Fruit fly (Drosophila melanogaster) whole organism, embryonic: ENCODE results near the gene Arc42.

Source experiments
- BEAF-32 ChIP-seq: fragments of 200-800 bp; sonication (Bioruptor generic); optimal IDR thresholded peaks from 3 replicates; lab custom pipeline; 2017; ENCODE audit warnings: missing biosample characterization, missing genetic modification characterization, mild to moderate bottlenecking, moderate library complexity, missing genetic modification reagents
- CG10366 ChIP-seq: fragments of 200-800 bp; sonication (Bioruptor generic); IDR thresholded peaks from 2 replicates; pipeline ENCODE4 v1.3.6; 2022; ENCODE audit warnings: missing biosample characterization, missing genetic modification characterization
- CG12391 ChIP-seq: fragments of 200-800 bp; sonication (Bioruptor generic); optimal IDR thresholded peaks from 3 replicates; lab custom pipeline; 2018; ENCODE audit warnings: missing biosample characterization, mild to moderate bottlenecking, missing genetic modification characterization, moderate library complexity
- CG12744 ChIP-seq: fragments of 200-800 bp; sonication (Bioruptor generic); optimal IDR thresholded peaks from 2 replicates; lab custom pipeline; 2016; ENCODE audit warnings: missing biosample characterization, missing genetic modification characterization
- CG13296 ChIP-seq: fragments of 200-800 bp; sonication (Bioruptor generic); optimal IDR thresholded peaks from 3 replicates; lab custom pipeline; 2018; ENCODE audit warnings: missing biosample characterization, mild to moderate bottlenecking, missing genetic modification characterization
- CG14710 ChIP-seq: fragments of 200-800 bp; sonication (Bioruptor generic); optimal IDR thresholded peaks from 3 replicates; lab custom pipeline; 2019; ENCODE audit warnings: missing biosample characterization, mild to moderate bottlenecking, missing genetic modification characterization, moderate library complexity
- CG15479 ChIP-seq: fragments of 200-800 bp; sonication (Bioruptor generic); optimal IDR thresholded peaks from 3 replicates; lab custom pipeline; 2019; ENCODE audit warnings: missing biosample characterization, mild to moderate bottlenecking, missing genetic modification characterization, moderate library complexity
- CG1602 ChIP-seq: fragments of 200-800 bp; sonication (Bioruptor generic); optimal IDR thresholded peaks from 3 replicates; lab custom pipeline; 2016; ENCODE audit warnings: missing biosample characterization, missing genetic modification characterization
- CG17361 ChIP-seq: fragments of 200-800 bp; sonication (Bioruptor generic); IDR thresholded peaks from 3 replicates; pipeline ENCODE4 v1.3.6; 2022; ENCODE audit warnings: missing biosample characterization, missing genetic modification characterization
- CG17385 ChIP-seq: fragments of 200-800 bp; sonication (Bioruptor generic); optimal IDR thresholded peaks from 3 replicates; lab custom pipeline; 2018; ENCODE audit warnings: missing biosample characterization, mild to moderate bottlenecking, missing genetic modification characterization
- CG17829 ChIP-seq: fragments of 200-800 bp; optimal IDR thresholded peaks from 2 replicates; lab custom pipeline; 2019; ENCODE audit warnings: missing biosample characterization, mild to moderate bottlenecking, missing genetic modification characterization, moderate library complexity
- CG3281 ChIP-seq: fragments of 200-800 bp; sonication (Bioruptor generic); optimal IDR thresholded peaks from 3 replicates; lab custom pipeline; 2017; ENCODE audit warnings: missing biosample characterization, mild to moderate bottlenecking, missing genetic modification characterization
- CG43689 ChIP-seq: fragments of 200-800 bp; sonication (Bioruptor generic); IDR thresholded peaks from 2 replicates; pipeline ENCODE4 v1.3.6; 2022; ENCODE audit warnings: missing biosample characterization, missing genetic modification characterization
- CG5245 ChIP-seq: fragments of 200-800 bp; sonication (Bioruptor generic); optimal IDR thresholded peaks from 3 replicates; lab custom pipeline; 2016; ENCODE audit warnings: missing biosample characterization, missing genetic modification characterization
- CG6683 ChIP-seq: fragments of 200-800 bp; sonication (Bioruptor generic); optimal IDR thresholded peaks from 2 replicates; lab custom pipeline; 2017; ENCODE audit warnings: missing biosample characterization, mild to moderate bottlenecking, missing genetic modification characterization, missing genetic modification reagents
- CG6689 ChIP-seq: fragments of 200-800 bp; sonication (Bioruptor generic); IDR thresholded peaks from 2 replicates; pipeline ENCODE4 v1.3.6; 2022; ENCODE audit warnings: missing biosample characterization, missing genetic modification characterization
- CG7963 ChIP-seq: fragments of 200-800 bp; sonication (Bioruptor generic); IDR thresholded peaks from 3 replicates; pipeline ENCODE4 v1.3.6; 2022; ENCODE audit warnings: missing biosample characterization, missing genetic modification characterization; ENCODE audit not compliant: partially characterized antibody
- CG8290 ChIP-seq, 3 experiments: fragments of 200-800 bp; sonication (Bioruptor generic); optimal IDR thresholded peaks; 2 replicates each; lab custom pipeline; 2016 to 2019; ENCODE audit warnings: missing biosample characterization in 3 of 3, missing genetic modification characterization in 3 of 3, mild to moderate bottlenecking in 2 of 3, moderate library complexity in 1 of 3
- CG9609 ChIP-seq: fragments of 200-800 bp; sonication (Bioruptor generic); optimal IDR thresholded peaks from 3 replicates; lab custom pipeline; 2016; ENCODE audit warnings: missing biosample characterization, missing genetic modification characterization
- CG9932 ChIP-seq: fragments of 200-800 bp; sonication (Bioruptor generic); IDR thresholded peaks from 2 replicates; pipeline ENCODE4 v1.3.6; 2022; ENCODE audit warnings: missing biosample characterization, missing genetic modification characterization
- CHES-1-like ChIP-seq: fragments of 200-800 bp; sonication (Bioruptor generic); optimal IDR thresholded peaks from 2 replicates; lab custom pipeline; 2016; ENCODE audit warnings: missing biosample characterization, missing genetic modification characterization
- Dll ChIP-seq: fragments of 200-800 bp; sonication (Bioruptor generic); IDR thresholded peaks from 4 replicates; pipeline ENCODE4 v1.3.6; 2022; ENCODE audit warnings: missing biosample characterization, missing genetic modification characterization; ENCODE audit not compliant: partially characterized antibody
- HmgZ ChIP-seq: fragments of 200-800 bp; sonication (Bioruptor generic); optimal IDR thresholded peaks from 2 replicates; lab custom pipeline; 2018; ENCODE audit warnings: missing biosample characterization, mild to moderate bottlenecking, missing genetic modification characterization
- Hr39 ChIP-seq: fragments of >200 bp; optimal IDR thresholded peaks from 2 replicates; lab custom pipeline; 2017
- NK7.1 ChIP-seq: fragments of 200-800 bp; sonication (Bioruptor generic); optimal IDR thresholded peaks from 3 replicates; lab custom pipeline; 2016; ENCODE audit warnings: missing biosample characterization, missing genetic modification characterization
- Oaz ChIP-seq: fragments of 200-800 bp; sonication (Bioruptor generic); IDR thresholded peaks from 2 replicates; pipeline ENCODE4 v1.3.6; 2022; ENCODE audit warnings: missing biosample characterization, missing genetic modification characterization
- Pdp1 ChIP-seq, 2 experiments: fragments of 200-800 bp; sonication (Bioruptor generic); optimal IDR thresholded peaks; 3 replicates each; lab custom pipeline; 2016; ENCODE audit warnings: missing biosample characterization in 2 of 2, missing genetic modification characterization in 2 of 2, mild to moderate bottlenecking in 1 of 2, moderate library complexity in 1 of 2
- Usf ChIP-seq: fragments of 200-800 bp; sonication (Bioruptor generic); optimal IDR thresholded peaks from 2 replicates; lab custom pipeline; 2017; ENCODE audit warnings: missing genotype, missing biosample characterization, missing genetic modification characterization
- Xbp1 ChIP-seq: fragments of 200-800 bp; sonication (Bioruptor generic); optimal IDR thresholded peaks from 3 replicates; lab custom pipeline; 2016; ENCODE audit warnings: missing biosample characterization, mild to moderate bottlenecking, missing genetic modification characterization
- ac ChIP-seq: fragments of 200-800 bp; sonication (Bioruptor generic); optimal IDR thresholded peaks from 3 replicates; lab custom pipeline; 2017; ENCODE audit warnings: missing biosample characterization, mild to moderate bottlenecking, missing genetic modification characterization
- az2 ChIP-seq: fragments of 200-800 bp; sonication (Bioruptor generic); optimal IDR thresholded peaks from 3 replicates; lab custom pipeline; 2016; ENCODE audit warnings: missing biosample characterization, missing genetic modification characterization
- bab2 ChIP-seq: fragments of 200-800 bp; sonication (Bioruptor generic); optimal IDR thresholded peaks from 2 replicates; lab custom pipeline; 2016; ENCODE audit warnings: missing biosample characterization, missing genetic modification characterization
- bcd ChIP-seq: fragments of 200-800 bp; sonication (Bioruptor generic); optimal IDR thresholded peaks from 2 replicates; lab custom pipeline; 2017; ENCODE audit warnings: missing biosample characterization, mild to moderate bottlenecking, missing genetic modification characterization
- bowl ChIP-seq: fragments of 200-800 bp; sonication (Bioruptor generic); IDR thresholded peaks from 2 replicates; pipeline ENCODE4 v1.3.6; 2022; ENCODE audit warnings: missing biosample characterization, missing genetic modification characterization
- dm ChIP-seq: fragments of 200-800 bp; sonication (Bioruptor generic); optimal IDR thresholded peaks from 3 replicates; lab custom pipeline; 2016; ENCODE audit warnings: missing biosample characterization, missing genetic modification characterization
- dpn ChIP-seq, 2 experiments: fragments of 200-800 bp; sonication (Bioruptor generic); optimal IDR thresholded peaks; 3 replicates each; lab custom pipeline; 2016; ENCODE audit warnings: missing biosample characterization in 2 of 2, missing genetic modification characterization in 2 of 2
- fd102C ChIP-seq: fragments of 200-800 bp; sonication (Bioruptor generic); optimal IDR thresholded peaks from 2 replicates; lab custom pipeline; 2018; ENCODE audit warnings: missing biosample characterization, mild to moderate bottlenecking, missing genetic modification characterization, moderate library complexity
- fd64A ChIP-seq: fragments of 200-800 bp; sonication (Bioruptor generic); optimal IDR thresholded peaks from 3 replicates; lab custom pipeline; 2018; ENCODE audit warnings: missing biosample characterization, mild to moderate bottlenecking, missing genetic modification characterization
- fu2 ChIP-seq: fragments of 200-800 bp; sonication (Bioruptor generic); optimal IDR thresholded peaks from 2 replicates; lab custom pipeline; 2016; ENCODE audit warnings: missing biosample characterization, missing genetic modification characterization
- gfzf ChIP-seq: fragments of 200-800 bp; sonication (Bioruptor generic); optimal IDR thresholded peaks from 2 replicates; lab custom pipeline; 2016; ENCODE audit warnings: missing biosample characterization, mild to moderate bottlenecking, missing genetic modification characterization, moderate library complexity
- gsb-n ChIP-seq: fragments of 200-800 bp; sonication (Bioruptor generic); optimal IDR thresholded peaks from 3 replicates; lab custom pipeline; 2018; ENCODE audit warnings: missing biosample characterization, mild to moderate bottlenecking, missing genetic modification characterization
- pho ChIP-seq: fragments of 200-800 bp; sonication (Bioruptor generic); optimal IDR thresholded peaks from 2 replicates; lab custom pipeline; 2016; ENCODE audit warnings: missing biosample characterization, missing genetic modification characterization
- psq ChIP-seq: fragments of 200-800 bp; sonication (Bioruptor generic); optimal IDR thresholded peaks from 2 replicates; lab custom pipeline; 2017; ENCODE audit warnings: missing biosample characterization, missing genetic modification characterization
- rib ChIP-seq: fragments of 200-800 bp; sonication (Bioruptor generic); IDR thresholded peaks from 2 replicates; pipeline ENCODE4 v1.3.6; 2022; ENCODE audit warnings: missing biosample characterization, missing genetic modification characterization
- sens-2 ChIP-seq: fragments of 200-800 bp; sonication (Bioruptor generic); IDR thresholded peaks from 2 replicates; pipeline ENCODE4 v1.3.6; 2022; ENCODE audit warnings: missing biosample characterization, missing genetic modification characterization
- slp2 ChIP-seq: fragments of 200-800 bp; sonication (Bioruptor generic); optimal IDR thresholded peaks from 2 replicates; lab custom pipeline; 2016; ENCODE audit warnings: missing biosample characterization, missing genetic modification characterization
- tna ChIP-seq: fragments of 200-800 bp; sonication (Bioruptor generic); IDR thresholded peaks from 2 replicates; pipeline ENCODE4 v1.3.6; 2022; ENCODE audit warnings: missing biosample characterization, missing genetic modification characterization; ENCODE audit not compliant: partially characterized antibody
- unpg ChIP-seq: fragments of 200-800 bp; sonication (Bioruptor generic); optimal IDR thresholded peaks from 3 replicates; lab custom pipeline; 2018; ENCODE audit warnings: missing biosample characterization, mild to moderate bottlenecking, missing genetic modification characterization, moderate library complexity
- vvl ChIP-seq: fragments of 200-800 bp; sonication (Bioruptor generic); IDR thresholded peaks from 2 replicates; pipeline ENCODE4 v1.3.6; 2022; ENCODE audit warnings: missing biosample characterization, missing genetic modification characterization

The Arc42 gene

DNA sequence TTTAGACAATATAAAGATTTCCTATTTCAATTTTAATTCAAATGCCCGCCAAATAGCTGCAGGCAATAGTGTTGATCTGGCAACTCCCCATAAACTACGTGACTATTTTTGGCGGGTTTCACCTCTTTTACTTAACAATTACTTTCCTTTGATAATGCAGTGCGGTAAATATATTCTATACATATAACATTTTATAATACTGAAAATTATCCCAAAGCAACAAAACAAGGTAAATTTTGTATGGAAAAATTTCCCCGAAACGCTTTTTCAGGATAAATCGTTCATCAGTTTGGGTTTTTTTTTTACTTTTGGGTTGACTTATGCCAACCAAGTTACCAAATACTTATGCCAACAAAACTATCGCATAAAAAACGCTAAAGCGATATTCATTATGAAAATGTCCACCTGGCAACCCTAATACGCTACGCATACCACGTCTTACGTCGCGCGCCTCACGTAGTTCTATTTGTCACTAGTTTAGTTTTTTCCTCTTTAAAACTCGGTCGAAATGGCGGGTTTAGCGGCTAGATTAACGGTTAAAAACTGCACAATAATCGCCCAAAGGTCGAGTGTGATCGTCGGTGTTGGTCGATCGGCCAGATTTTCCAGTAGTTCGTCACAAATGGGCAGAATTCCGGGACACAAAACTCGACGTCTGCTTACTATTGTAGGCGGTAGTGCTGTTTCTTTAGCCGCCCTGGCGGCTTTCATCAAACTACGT is 30.5 kb upstream of the Arc42 start, which contains the start of gene MICU3 (continued):
- TF ChIP-seq tna (no peak), HmgZ (tag; lab: Kevin White, UChicago) (peak; percentile 50), CG14710 (peak; percentile 79), dm (no peak), CG1602 (peak; percentile 79), BEAF-32 (GFP tag; lab: Kevin White, UChicago) (peak; percentile 87), CG17829 (tag; lab: Kevin White, UChicago) (peak; percentile 33), CG12391 (tag; lab: Kevin White, UChicago) (peak; percentile 70), Dll (GFP tag; lab: Robert Waterston, UW) (peak; percentile 89), bcd (GFP tag; lab: Kevin White, UChicago) (peak; percentile 63), az2 (GFP tag; lab: Kevin White, UChicago) (peak; percentile 62), dpn (GFP tag; optimal IDR thresholded peaks at IDR 0.05; lab: Kevin White, UChicago) (peak; percentile 74 to 77), pho (GFP tag; lab: Kevin White, UChicago) (peak; percentile 64), CG10366 (GFP tag; lab: Robert Waterston, UW) (peak; percentile 52), Oaz (GFP tag; lab: Robert Waterston, UW) (0 out of 2 replicates have a peak, but pooled peaks have one; percentile 33), bowl (0 out of 2 replicates have a peak, but pooled peaks have one; percentile 18), CG9932 (GFP tag; lab: Robert Waterston, UW) (peak; percentile 86), CG43689 (GFP tag; lab: Robert Waterston, UW) (no peak), CG3281 (peak; percentile 43), CG9609 (peak; percentile 70), ac (GFP tag; lab: Kevin White, UChicago) (no peak), bab2 (GFP tag; lab: Kevin White, UChicago) (peak; percentile 49), Hr39 (lab: Kevin White, UChicago) (no peak), CG8290 (GFP tag; optimal IDR thresholded peaks at IDR 0.05; lab: Kevin White, UChicago) (peak; percentile 28), CG8290 (tag; optimal IDR thresholded peaks at IDR 0.05; lab: Kevin White, UChicago) (peak in 1 of 2 experiments; percentile 51), Pdp1 (GFP tag; optimal IDR thresholded peaks at IDR 0.05; lab: Kevin White, UChicago) (peak; percentile 56 to 67), CG6689 (GFP tag; lab: Robert Waterston, UW) (peak; percentile 66), unpg (GFP tag; lab: Kevin White, UChicago) (peak; percentile 49), CHES-1-like (GFP tag; lab: Kevin White, UChicago) (peak; percentile 22), CG17385 (GFP tag; lab: Kevin White, UChicago) (peak; percentile 34), CG17361 (GFP tag; lab: Robert Waterston, UW) (peak; percentile 73; the same call in 2 of the 3 replicates), CG12744 (GFP tag; lab: Kevin White, UChicago) (peak; percentile 28), slp2 (GFP tag; lab: Kevin White, UChicago) (peak; percentile 47), gfzf (peak; percentile 29), gsb-n (tag; lab: Kevin White, UChicago) (peak; percentile 6), fd64A (GFP tag; lab: Kevin White, UChicago) (no peak), Xbp1 (peak; percentile 83), psq (GFP tag; lab: Kevin White, UChicago) (peak; percentile 9), rib (GFP tag; lab: Robert Waterston, UW) (0 out of 2 replicates have a peak, but pooled peaks have one; percentile 13), Usf (peak; percentile 31), CG7963 (GFP tag; lab: Robert Waterston, UW) (peak; percentile 46; the same call in 1 of the 3 replicates), fu2 (GFP tag; lab: Kevin White, UChicago) (peak; percentile 63), CG13296 (GFP tag; lab: Kevin White, UChicago) (peak; percentile 46), CG5245 (GFP tag; lab: Kevin White, UChicago) (peak; percentile 54), NK7.1 (GFP tag; lab: Kevin White, UChicago) (peak; percentile 15), CG6683 (GFP tag; lab: Kevin White, UChicago) (no peak), sens-2 (GFP tag; lab: Robert Waterston, UW) (no peak), vvl (GFP tag; lab: Robert Waterston, UW) (peak; percentile 72), CG15479 (GFP tag; lab: Kevin White, UChicago) (no peak), fd102C (no peak)
